Worm (Caenorhabditis elegans) whole organism, late embryonic: ENCODE results near the gene F49H12.4.

ENCODE experiments used
- C38D4.7 ChIP-seq: fragments of 200-800 bp; sonication (Bioruptor generic); optimal IDR thresholded peaks from 2 replicates; lab custom pipeline; 2018; ENCODE audit warnings: mild to moderate bottlenecking, missing genetic modification characterization, moderate library complexity, missing compliant biosample characterization
- F13H6.1 ChIP-seq: sonication (generic microtip); optimal IDR thresholded peaks from 2 replicates; lab custom pipeline; 2016; ENCODE audit warnings: missing genetic modification characterization, missing compliant biosample characterization
- ceh-2 ChIP-seq: sonication (generic microtip); optimal IDR thresholded peaks from 2 replicates; lab custom pipeline; 2016; ENCODE audit warnings: missing genotype, missing genetic modification characterization, missing compliant biosample characterization
- ceh-31 ChIP-seq: sonication (generic microtip); optimal IDR thresholded peaks from 2 replicates; lab custom pipeline; 2016; ENCODE audit warnings: missing genetic modification characterization, missing compliant biosample characterization
- dve-1 ChIP-seq: sonication (generic microtip); optimal IDR thresholded peaks from 2 replicates; lab custom pipeline; 2017; ENCODE audit warnings: antibody characterized with exemption, mild to moderate bottlenecking, missing genetic modification characterization, missing compliant biosample characterization
- elt-2 ChIP-seq: sonication (generic microtip); optimal IDR thresholded peaks from 2 replicates; lab custom pipeline; 2016; ENCODE audit warnings: missing genetic modification reagents, missing genetic modification characterization, missing compliant biosample characterization
- fkh-10 ChIP-seq: fragments of 150-350 bp; optimal IDR thresholded peaks from 2 replicates; lab custom pipeline; 2014; ENCODE audit warnings: missing biosample characterization, missing genetic modification reagents, missing genetic modification characterization
- nfya-1 ChIP-seq: sonication (generic microtip); optimal IDR thresholded peaks from 2 replicates; lab custom pipeline; 2017; ENCODE audit warnings: missing genetic modification characterization, mild to moderate bottlenecking, missing compliant biosample characterization, antibody characterized with exemption, moderate library complexity
- pha-4 ChIP-seq: fragments of 150-350 bp; optimal IDR thresholded peaks from 2 replicates; lab custom pipeline; 2018; ENCODE audit warnings: missing biosample characterization, missing genetic modification reagents, missing genetic modification characterization
- pqm-1 ChIP-seq: sonication (generic microtip); optimal IDR thresholded peaks from 2 replicates; lab custom pipeline; 2016; ENCODE audit warnings: missing genetic modification characterization, missing compliant biosample characterization
- pros-1 ChIP-seq: fragments of 150-350 bp; optimal IDR thresholded peaks from 2 replicates; lab custom pipeline; 2014; ENCODE audit warnings: missing biosample characterization, missing genetic modification reagents, missing genetic modification characterization
- syd-9 ChIP-seq: sonication (generic microtip); optimal IDR thresholded peaks from 2 replicates; lab custom pipeline; 2016; ENCODE audit warnings: mild to moderate bottlenecking, missing genetic modification characterization, moderate library complexity, missing compliant biosample characterization

- TF ChIP-seq pros-1 (tag; lab: Kevin White, UChicago), result no peak
- no peak for TF ChIP-seq nfya-1 (tag; lab: Kevin White, UChicago)
- no peak for TF ChIP-seq dve-1
- no peak for TF ChIP-seq F13H6.1
- TF ChIP-seq elt-2 (tag; lab: Kevin White, UChicago), result no peak
- no peak for TF ChIP-seq syd-9 (tag; lab: Kevin White, UChicago)
- TF ChIP-seq C38D4.7 (GFP tag; lab: Kevin White, UChicago), result no peak
- no peak for TF ChIP-seq ceh-2 (tag; lab: Kevin White, UChicago)
- no peak for TF ChIP-seq pha-4 (tag; lab: Kevin White, UChicago)
- no peak for TF ChIP-seq fkh-10 (GFP tag; lab: Kevin White, UChicago)
- no peak for TF ChIP-seq pqm-1 (tag; lab: Kevin White, UChicago)
- TF ChIP-seq ceh-31, result no peak
Observed at ce11 chrX:2087716-2088115, 8.1 kb downstream of the F49H12.4 start.
